Worm (Caenorhabditis elegans) whole organism, late embryonic: Measurements from ENCODE around the gene ceh-48.

Source experiments
- ceh-9 ChIP-seq: sonication (generic microtip); optimal IDR thresholded peaks from 2 replicates; lab custom pipeline; 2016; ENCODE audit warnings: mild to moderate bottlenecking, missing genetic modification characterization, inconsistent platforms, missing compliant biosample characterization
- mec-3 ChIP-seq: sonication (generic microtip); optimal IDR thresholded peaks from 2 replicates; lab custom pipeline; 2016; ENCODE audit warnings: borderline replicate concordance, missing genetic modification characterization, missing compliant biosample characterization
- nhr-11 ChIP-seq: fragments of 150-350 bp; optimal IDR thresholded peaks from 2 replicates; lab custom pipeline; 2014; ENCODE audit warnings: missing biosample characterization, missing genetic modification characterization
- pha-2 ChIP-seq: sonication (generic microtip); optimal IDR thresholded peaks from 2 replicates; lab custom pipeline; 2017; ENCODE audit warnings: mild to moderate bottlenecking, missing genetic modification characterization, missing compliant biosample characterization
- pqm-1 ChIP-seq: sonication (generic microtip); optimal IDR thresholded peaks from 2 replicates; lab custom pipeline; 2016; ENCODE audit warnings: missing genetic modification characterization, missing compliant biosample characterization
- sox-4 ChIP-seq: sonication (generic microtip); optimal IDR thresholded peaks from 2 replicates; lab custom pipeline; 2017; ENCODE audit warnings: mild to moderate bottlenecking, missing genetic modification characterization, inconsistent platforms, missing compliant biosample characterization

DNA sequence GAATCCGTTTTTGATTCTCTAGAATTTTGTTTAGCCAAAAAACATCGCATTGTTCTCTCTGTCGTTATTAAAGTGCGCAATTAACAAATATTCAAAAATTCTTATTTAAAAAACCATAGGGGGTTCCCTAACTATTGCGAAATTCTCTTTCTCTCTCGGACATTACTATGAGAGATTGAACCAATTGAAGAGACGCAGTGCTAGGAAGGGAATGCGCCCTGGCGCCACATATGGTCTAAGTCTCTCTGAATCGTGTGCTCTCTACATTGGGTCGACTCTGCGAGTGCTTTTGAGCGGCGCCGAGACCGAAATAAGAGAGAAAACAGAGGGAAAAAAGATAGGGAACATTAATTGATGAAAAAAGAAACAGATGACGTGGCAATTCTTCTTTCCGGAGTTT is 26.0 kb upstream of the ceh-48 start:
- TF ChIP-seq nhr-11 (tag; lab: Kevin White, UChicago) (no peak), pha-2 (tag; lab: Kevin White, UChicago) (no peak), pqm-1 (no peak), mec-3 (no peak), sox-4 (tag; lab: Kevin White, UChicago) (no peak), ceh-9 (tag; lab: Kevin White, UChicago) (no peak)
